Worm (Caenorhabditis elegans): ENCODE data around the gene ZC155.2.

ZC155.2 gene

DNA sequence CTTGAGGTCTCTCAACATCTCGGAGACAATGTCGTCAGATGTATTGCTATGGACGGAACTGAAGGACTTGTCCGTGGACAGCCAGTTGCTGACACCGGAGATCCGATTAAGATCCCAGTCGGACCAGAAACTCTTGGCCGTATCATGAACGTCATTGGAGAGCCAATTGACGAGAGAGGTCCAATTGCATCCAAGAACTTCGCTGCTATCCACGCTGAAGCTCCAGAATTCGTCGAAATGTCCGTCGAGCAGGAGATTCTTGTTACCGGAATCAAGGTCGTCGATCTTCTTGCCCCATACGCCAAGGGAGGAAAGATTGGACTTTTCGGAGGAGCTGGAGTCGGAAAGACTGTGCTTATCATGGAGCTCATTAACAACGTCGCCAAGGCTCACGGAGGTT, 10.1 kb downstream of the ZC155.2 start:
- TF ChIP-seq lin-39 (tag; optimal IDR thresholded peaks at IDR 0.05) (no peak), aly-2 (tag; optimal IDR thresholded peaks at IDR 0.05) (no peak), snpc-4 (tag; optimal IDR thresholded peaks at IDR 0.05) (no peak), egl-27 (tag; optimal IDR thresholded peaks at IDR 0.05) (no peak)

DNA sequence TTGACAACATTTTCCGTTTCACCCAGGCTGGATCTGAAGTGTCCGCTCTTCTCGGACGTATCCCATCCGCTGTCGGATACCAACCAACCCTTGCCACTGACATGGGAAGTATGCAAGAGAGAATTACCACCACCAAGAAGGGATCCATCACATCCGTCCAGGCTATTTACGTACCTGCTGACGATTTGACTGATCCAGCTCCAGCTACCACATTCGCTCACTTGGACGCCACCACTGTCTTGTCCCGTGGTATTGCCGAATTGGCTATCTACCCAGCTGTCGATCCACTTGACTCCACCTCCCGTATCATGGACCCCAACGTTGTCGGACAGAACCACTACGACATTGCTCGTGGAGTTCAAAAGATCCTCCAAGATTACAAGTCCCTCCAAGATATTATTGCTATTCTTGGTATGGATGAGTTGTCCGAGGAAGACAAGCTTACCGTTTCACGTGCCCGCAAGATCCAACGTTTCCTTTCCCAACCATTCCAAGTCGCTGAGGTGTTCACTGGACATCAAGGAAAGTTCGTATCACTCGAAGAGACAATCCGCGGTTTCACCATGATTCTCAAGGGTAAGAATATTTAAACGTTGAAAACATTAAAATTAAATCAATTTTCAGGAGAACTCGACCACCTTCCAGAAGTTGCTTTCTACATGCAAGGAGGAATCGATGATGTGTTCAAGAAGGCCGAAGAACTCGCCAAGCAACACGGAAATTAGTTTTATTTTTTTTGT, 10.9 kb downstream of the ZC155.2 start:
- peak; percentile 35 for TF ChIP-seq nhr-23 (tag; optimal IDR thresholded peaks at IDR 0.05)
- no peak for TF ChIP-seq crh-2 (tag; optimal IDR thresholded peaks at IDR 0.05)

DNA sequence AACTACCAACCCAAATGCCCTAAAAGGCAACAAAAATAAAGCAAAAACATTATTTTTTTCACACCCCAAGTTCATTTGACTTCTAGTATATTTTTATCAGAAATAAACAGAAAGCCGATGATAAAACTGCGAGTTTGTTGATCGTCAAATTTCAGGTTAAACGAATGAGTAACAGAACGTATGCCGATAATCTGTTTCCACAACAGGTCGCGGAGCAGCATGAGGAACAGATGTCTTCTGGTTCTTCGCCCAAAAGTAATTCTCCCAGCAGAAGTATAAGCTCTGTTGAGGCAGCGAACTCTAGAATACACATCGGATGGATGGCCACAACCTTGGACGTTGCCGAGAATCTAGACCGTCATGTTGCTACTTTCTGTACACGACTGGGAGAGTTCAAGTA, 11.6 kb downstream of the ZC155.2 start, which contains the start of gene prmt-5:
Gene prmt-5, plus strand, starts transcription at position 141 of the 400 bp plus-strand sequence.
- TF ChIP-seq dmd-4 (tag; optimal IDR thresholded peaks at IDR 0.05) (no peak), F13H6.1 (tag; optimal IDR thresholded peaks at IDR 0.05) (peak; percentile 8), ztf-4 (tag; optimal IDR thresholded peaks at IDR 0.05) (peak; percentile 53), nhr-237 (tag; optimal IDR thresholded peaks at IDR 0.05) (no peak), unc-55 (GFP tag; optimal IDR thresholded peaks at IDR 0.05) (no peak), nhr-11 (tag; optimal IDR thresholded peaks at IDR 0.05) (no peak), unc-39 (tag; optimal IDR thresholded peaks at IDR 0.05) (no peak), crh-2 (tag; optimal IDR thresholded peaks at IDR 0.05) (no peak), ZK546.5 (tag; optimal IDR thresholded peaks at IDR 0.05) (no peak), aly-2 (tag; optimal IDR thresholded peaks at IDR 0.05) (no peak), sma-3 (GFP tag; optimal IDR thresholded peaks at IDR 0.05) (peak; percentile 45), egl-27 (tag; optimal IDR thresholded peaks at IDR 0.05) (no peak), sma-9 (GFP tag; optimal IDR thresholded peaks at IDR 0.05) (no peak), sma-9 (tag; optimal IDR thresholded peaks at IDR 0.05) (no peak), gmeb-1 (tag; optimal IDR thresholded peaks at IDR 0.05) (no peak), nhr-129 (tag; optimal IDR thresholded peaks at IDR 0.05) (peak; percentile 41), elt-3 (tag; optimal IDR thresholded peaks at IDR 0.05) (no peak), peb-1 (tag; optimal IDR thresholded peaks at IDR 0.05) (no peak), nhr-10 (tag; optimal IDR thresholded peaks at IDR 0.05) (no peak), ceh-82 (tag; optimal IDR thresholded peaks at IDR 0.05) (no peak), nhr-77 (tag; optimal IDR thresholded peaks at IDR 0.05) (no peak), skn-1 (tag; optimal IDR thresholded peaks at IDR 0.05) (no peak), nhr-25 (tag; optimal IDR thresholded peaks at IDR 0.05) (no peak), lin-11 (tag; optimal IDR thresholded peaks at IDR 0.05) (no peak), ama-1 (optimal IDR thresholded peaks at IDR 0.05) (peak; percentile 65), mdl-1 (tag; optimal IDR thresholded peaks at IDR 0.05) (no peak), ztf-11 (tag; optimal IDR thresholded peaks at IDR 0.05) (no peak), elt-1 (tag; optimal IDR thresholded peaks at IDR 0.05) (no peak), lin-39 (tag; optimal IDR thresholded peaks at IDR 0.05) (no peak), mab-5 (tag; optimal IDR thresholded peaks at IDR 0.05) (no peak), zag-1 (tag; optimal IDR thresholded peaks at IDR 0.05) (no peak), nhr-12 (tag; optimal IDR thresholded peaks at IDR 0.05) (no peak), C34F6.9 (tag; optimal IDR thresholded peaks at IDR 0.05) (no peak), blmp-1 (tag; optimal IDR thresholded peaks at IDR 0.05; ENCODE audit: insufficient read depth) (no peak), lsy-2 (tag; optimal IDR thresholded peaks at IDR 0.05) (no peak), snpc-4 (tag; optimal IDR thresholded peaks at IDR 0.05) (no peak), nhr-23 (tag; optimal IDR thresholded peaks at IDR 0.05) (no peak), R02D3.7 (tag; optimal IDR thresholded peaks at IDR 0.05) (no peak), nhr-6 (tag; optimal IDR thresholded peaks at IDR 0.05) (no peak), lin-13 (GFP tag; optimal IDR thresholded peaks at IDR 0.05) (peak; percentile 34), alr-1 (tag; optimal IDR thresholded peaks at IDR 0.05) (no peak), sem-4 (tag; optimal IDR thresholded peaks at IDR 0.05) (no peak), nhr-21 (tag; optimal IDR thresholded peaks at IDR 0.05) (peak; percentile 46), mbf-1 (tag; optimal IDR thresholded peaks at IDR 0.05) (no peak), fos-1 (tag; optimal IDR thresholded peaks at IDR 0.05) (no peak), Y55F3AM.14 (GFP tag; optimal IDR thresholded peaks at IDR 0.05) (peak; percentile 24), ceh-16 (tag; optimal IDR thresholded peaks at IDR 0.05) (no peak), ztf-1 (GFP tag; conservative IDR thresholded peaks at IDR 0.05) (no peak)
